Fruit fly (Drosophila melanogaster) Kc167 (cell line): ENCODE results near the gene Fancl.

Experiments used
- Myc ChIP-seq: fragments of >200 bp; optimal IDR thresholded peaks from 2 replicates; lab custom pipeline; 2017; ENCODE audit warnings: missing external identifiers
- Sin3A ChIP-seq: fragments of >200 bp; optimal IDR thresholded peaks from 2 replicates; lab custom pipeline; 2018; ENCODE audit warnings: missing external identifiers
- h ChIP-seq: fragments of >200 bp; optimal IDR thresholded peaks from 3 replicates; lab custom pipeline; 2018; ENCODE audit warnings: missing external identifiers
- insv ChIP-seq: fragments of >200 bp; optimal IDR thresholded peaks from 3 replicates; lab custom pipeline; 2018; ENCODE audit warnings: missing external identifiers
- psq ChIP-seq: fragments of >200 bp; optimal IDR thresholded peaks from 2 replicates; lab custom pipeline; 2017; ENCODE audit warnings: missing external identifiers
- ttk ChIP-seq: sonication (Bioruptor generic); optimal IDR thresholded peaks from 2 replicates; lab custom pipeline; 2017; ENCODE audit warnings: missing external identifiers

Fancl gene

DNA sequence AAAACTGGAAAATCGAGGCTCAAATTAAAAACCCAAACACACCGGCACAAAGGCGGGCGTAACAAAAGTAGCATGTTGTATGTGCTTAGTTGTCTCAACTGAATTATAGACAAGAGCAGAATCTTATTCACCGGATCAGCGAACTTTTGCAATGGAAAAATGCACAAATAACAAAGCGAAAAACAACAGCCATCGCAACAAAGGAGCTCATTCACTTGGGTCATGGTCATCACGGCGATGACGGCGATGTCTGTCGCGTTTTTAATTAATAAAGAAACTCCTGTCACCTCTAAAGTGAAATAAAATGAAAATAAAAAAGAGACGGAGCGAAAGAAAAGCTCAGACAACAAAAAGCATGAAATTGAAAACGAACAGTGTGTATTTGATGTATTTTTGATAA, 13.5 kb downstream of the Fancl start:
- TF ChIP-seq h (lab: Kevin White, UChicago) (no peak), Sin3A (lab: Kevin White, UChicago) (no peak), ttk (lab: Kevin White, UChicago) (no peak), insv (lab: Kevin White, UChicago) (no peak), Myc (lab: Kevin White, UChicago) (no peak), psq (lab: Kevin White, UChicago) (no peak)

DNA sequence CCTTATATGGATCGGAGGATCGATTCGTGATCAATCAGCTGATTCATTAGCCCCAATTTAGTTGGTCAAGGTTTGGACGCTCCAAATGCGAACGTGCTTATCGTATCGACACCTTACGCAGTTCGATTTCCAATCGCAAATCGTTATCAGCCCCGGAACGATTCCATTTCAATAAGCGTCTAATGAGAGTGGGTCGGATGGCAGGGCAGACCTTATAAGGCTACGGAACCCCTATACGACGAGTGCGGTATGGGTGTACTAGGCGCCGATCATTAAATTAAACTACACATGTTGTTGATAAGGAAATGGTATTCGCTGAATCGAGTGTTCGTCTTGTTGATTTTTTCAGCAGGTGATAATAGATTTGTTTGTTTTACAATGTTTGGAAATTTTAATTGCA, 16.9 kb downstream of the Fancl start:
- TF ChIP-seq h (lab: Kevin White, UChicago): no peak
- TF ChIP-seq Sin3A (lab: Kevin White, UChicago): no peak
- no peak for TF ChIP-seq insv (lab: Kevin White, UChicago)
- no peak for TF ChIP-seq Myc (lab: Kevin White, UChicago)
- TF ChIP-seq psq (lab: Kevin White, UChicago): no peak
- TF ChIP-seq ttk (lab: Kevin White, UChicago): no peak

dm6 chr3R:10034995-10035446, 17.6 kb downstream of the Fancl start:
- no peak for TF ChIP-seq ttk (lab: Kevin White, UChicago)
- TF ChIP-seq insv (lab: Kevin White, UChicago): no peak
- no peak for TF ChIP-seq Sin3A (lab: Kevin White, UChicago)
- no peak for TF ChIP-seq Myc (lab: Kevin White, UChicago)
- no peak for TF ChIP-seq h (lab: Kevin White, UChicago)
- no peak for TF ChIP-seq psq (lab: Kevin White, UChicago)

DNA sequence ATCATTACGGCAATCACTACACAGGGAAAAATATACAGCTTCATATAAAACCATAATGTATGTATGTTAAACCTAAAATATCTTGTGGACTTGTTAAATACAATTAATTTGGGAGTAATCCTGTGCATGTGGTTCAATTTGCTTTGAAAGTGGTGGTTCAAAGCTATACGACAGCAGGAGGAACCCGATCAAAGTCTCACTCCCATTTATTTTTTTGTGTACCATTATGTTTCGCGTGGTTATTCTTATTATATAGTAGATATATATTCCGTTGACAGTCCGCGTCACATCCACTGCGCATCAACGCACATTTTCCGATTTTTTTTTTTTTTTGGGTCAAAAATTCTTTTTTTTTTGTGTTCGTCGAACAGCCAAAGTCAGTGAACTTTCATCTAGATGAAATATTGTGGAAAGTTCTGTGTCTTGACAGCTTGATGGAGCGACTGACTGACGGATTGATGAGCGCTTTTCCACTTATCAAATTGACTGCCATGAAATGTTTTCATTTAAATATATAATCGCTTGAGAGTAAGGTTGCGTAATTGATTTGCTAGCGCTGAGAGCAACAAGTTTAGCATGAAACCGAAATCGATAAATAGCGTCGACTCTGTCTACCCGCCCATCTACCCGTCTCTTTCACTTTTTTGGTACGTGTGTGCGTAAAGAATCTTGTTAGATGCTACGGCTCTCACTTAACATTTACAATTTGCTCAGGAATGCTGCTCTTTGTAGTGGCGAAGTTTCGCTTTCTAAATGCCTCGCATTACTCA, 19.5 kb downstream of the Fancl start:
- no peak for TF ChIP-seq Sin3A (lab: Kevin White, UChicago)
- no peak for TF ChIP-seq h (lab: Kevin White, UChicago)
- TF ChIP-seq insv (lab: Kevin White, UChicago): no peak
- no peak for TF ChIP-seq psq (lab: Kevin White, UChicago)
- no peak for TF ChIP-seq ttk (lab: Kevin White, UChicago)
- no peak for TF ChIP-seq Myc (lab: Kevin White, UChicago)

DNA sequence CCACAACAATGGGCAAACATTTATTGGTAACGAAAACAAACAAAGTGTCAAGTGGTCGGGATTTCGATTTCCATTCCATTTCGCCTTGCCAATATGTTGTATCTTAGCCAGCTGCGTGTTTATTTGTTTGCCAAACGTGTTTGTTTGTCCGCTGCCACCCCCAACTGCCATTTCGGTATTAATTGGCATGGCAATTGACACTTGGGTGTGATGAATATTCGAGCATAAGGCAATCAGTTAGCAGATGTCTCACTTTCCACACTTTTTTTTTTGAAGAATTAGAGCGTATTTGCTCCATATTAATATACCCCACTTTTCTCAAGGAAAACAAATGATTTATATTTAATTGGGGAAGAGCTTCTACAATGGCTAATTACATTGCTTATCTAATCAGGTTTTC, 21.2 kb downstream of the Fancl start:
- TF ChIP-seq psq (lab: Kevin White, UChicago): no peak
- TF ChIP-seq insv (lab: Kevin White, UChicago): no peak
- no peak for TF ChIP-seq h (lab: Kevin White, UChicago)
- no peak for TF ChIP-seq Myc (lab: Kevin White, UChicago)

- no peak for TF ChIP-seq h (lab: Kevin White, UChicago)
- TF ChIP-seq Myc (lab: Kevin White, UChicago): no peak
- TF ChIP-seq psq (lab: Kevin White, UChicago): no peak
- TF ChIP-seq Sin3A (lab: Kevin White, UChicago): no peak
- TF ChIP-seq insv (lab: Kevin White, UChicago): no peak
- no peak for TF ChIP-seq ttk (lab: Kevin White, UChicago)
Observed at dm6 chr3R:10028378-10028777, 24.3 kb downstream of the Fancl start.

DNA sequence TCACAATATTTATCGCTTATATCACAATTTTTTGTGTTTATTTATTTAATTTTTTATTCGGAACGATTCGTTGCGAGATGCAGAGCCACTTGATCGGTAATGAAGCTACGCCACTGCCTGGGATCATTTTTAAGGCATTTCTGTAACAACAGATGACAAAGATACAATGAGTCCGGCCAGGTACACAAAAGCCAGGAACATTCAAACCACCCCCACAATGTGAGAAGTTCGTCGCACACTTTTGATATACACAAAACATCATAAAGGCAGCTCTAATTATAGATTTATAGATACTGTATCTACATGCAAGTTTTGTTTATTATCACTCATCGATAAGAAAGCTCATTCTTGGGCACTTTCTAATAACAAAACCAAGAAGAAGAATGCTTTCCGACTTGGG, 27.6 kb downstream of the Fancl start, which contains the start of gene CG31407:
Gene CG31407, minus strand, starts transcription at position 101 of the 400 bp plus-strand sequence.
- TF ChIP-seq h (lab: Kevin White, UChicago) (no peak), ttk (lab: Kevin White, UChicago) (no peak), Myc (lab: Kevin White, UChicago) (no peak), psq (lab: Kevin White, UChicago) (no peak), Sin3A (lab: Kevin White, UChicago) (no peak), insv (lab: Kevin White, UChicago) (no peak)

- TF ChIP-seq psq (lab: Kevin White, UChicago) (no peak), insv (lab: Kevin White, UChicago) (no peak), Sin3A (lab: Kevin White, UChicago) (no peak), ttk (lab: Kevin White, UChicago) (no peak), Myc (lab: Kevin White, UChicago) (no peak), h (lab: Kevin White, UChicago) (no peak)
Observed at dm6 chr3R:10024032-10024712, 28.5 kb downstream of the Fancl start.
